Worm (Caenorhabditis elegans) whole organism, early embryonic: ENCODE measurements around the gene T09F3.7.

Source experiments
- F13C5.2 ChIP-seq: sonication (generic microtip); optimal IDR thresholded peaks from 2 replicates; lab custom pipeline; 2017; ENCODE audit warnings: mild to moderate bottlenecking, missing genetic modification characterization, inconsistent platforms, missing compliant biosample characterization
- ama-1 ChIP-seq: fragments of 150-350 bp; optimal IDR thresholded peaks from 2 replicates; lab custom pipeline; 2014
- ceh-36 ChIP-seq: sonication (generic microtip); optimal IDR thresholded peaks from 2 replicates; lab custom pipeline; 2016; ENCODE audit warnings: missing genetic modification characterization, inconsistent platforms, missing compliant biosample characterization
- ets-7 ChIP-seq: sonication (generic microtip); optimal IDR thresholded peaks from 2 replicates; lab custom pipeline; 2016; ENCODE audit warnings: missing genotype, missing genetic modification characterization, missing compliant biosample characterization
- flt-1 ChIP-seq: fragments of 200-800 bp; sonication (Bioruptor generic); IDR thresholded peaks from 2 replicates; pipeline ENCODE4 v1.3.6; 2022; ENCODE audit warnings: missing genetic modification characterization, missing compliant biosample characterization
- hmbx-1 ChIP-seq: sonication (generic microtip); optimal IDR thresholded peaks from 2 replicates; lab custom pipeline; 2016; ENCODE audit warnings: mild to moderate bottlenecking, missing genetic modification characterization, missing compliant biosample characterization
- hmg-4 ChIP-seq: fragments of 200-800 bp; sonication (Bioruptor generic); optimal IDR thresholded peaks from 2 replicates; lab custom pipeline; 2018; ENCODE audit warnings: mild to moderate bottlenecking, missing genetic modification characterization, missing compliant biosample characterization
- hnd-1 ChIP-seq: sonication (generic microtip); optimal IDR thresholded peaks from 2 replicates; lab custom pipeline; 2016; ENCODE audit warnings: missing genetic modification characterization, missing compliant biosample characterization
- pes-1 ChIP-seq: fragments of 200-800 bp; sonication (Bioruptor generic); IDR thresholded peaks from 2 replicates; pipeline ENCODE4 v1.3.6; 2022; ENCODE audit warnings: missing genetic modification reagents, missing genetic modification characterization, missing compliant biosample characterization
- scrt-1 ChIP-seq: fragments of 200-800 bp; sonication (Bioruptor generic); IDR thresholded peaks from 2 replicates; pipeline ENCODE4 v1.3.6; 2022; ENCODE audit warnings: missing genetic modification characterization, missing compliant biosample characterization
- sea-1 ChIP-seq: fragments of 200-800 bp; sonication (Bioruptor generic); conservative IDR thresholded peaks from 2 replicates; pipeline ENCODE4 v1.3.6; 2022; ENCODE audit warnings: missing genetic modification characterization, missing compliant biosample characterization
- tbx-11 ChIP-seq: fragments of 200-800 bp; sonication (Bioruptor generic); IDR thresholded peaks from 2 replicates; pipeline ENCODE4 v1.3.6; 2022; ENCODE audit warnings: missing genetic modification characterization, missing compliant biosample characterization
- tra-4 ChIP-seq: sonication (generic microtip); optimal IDR thresholded peaks from 2 replicates; lab custom pipeline; 2017; ENCODE audit warnings: missing genetic modification characterization, missing compliant biosample characterization

ce11 chrII:10416332-10416863 is 25.4 kb downstream of the T09F3.7 start, which contains the start of gene eif-2A:
- TF ChIP-seq sea-1 (GFP tag; lab: Robert Waterston, UW) = no peak
- TF ChIP-seq pes-1 (GFP tag; lab: Robert Waterston, UW) = no peak
- no peak for TF ChIP-seq ama-1 (lab: Kevin White, UChicago)
- no peak for TF ChIP-seq F13C5.2 (tag; lab: Kevin White, UChicago)
- no peak for TF ChIP-seq tra-4 (tag; lab: Kevin White, UChicago)
- TF ChIP-seq tbx-11 (GFP tag; lab: Robert Waterston, UW) = no peak
- no peak for TF ChIP-seq scrt-1
- TF ChIP-seq hmg-4 (GFP tag; lab: Kevin White, UChicago) = no peak
- no peak for TF ChIP-seq ets-7 (tag; lab: Kevin White, UChicago)
- no peak for TF ChIP-seq hnd-1 (tag; lab: Kevin White, UChicago)
- TF ChIP-seq flt-1 (GFP tag; lab: Robert Waterston, UW) = no peak
- no peak for TF ChIP-seq ceh-36 (tag; lab: Kevin White, UChicago)
- TF ChIP-seq hmbx-1 (tag; lab: Kevin White, UChicago) = no peak
